Worm (Caenorhabditis elegans): ENCODE results near the gene C03H5.5.

Gene C03H5.5

DNA sequence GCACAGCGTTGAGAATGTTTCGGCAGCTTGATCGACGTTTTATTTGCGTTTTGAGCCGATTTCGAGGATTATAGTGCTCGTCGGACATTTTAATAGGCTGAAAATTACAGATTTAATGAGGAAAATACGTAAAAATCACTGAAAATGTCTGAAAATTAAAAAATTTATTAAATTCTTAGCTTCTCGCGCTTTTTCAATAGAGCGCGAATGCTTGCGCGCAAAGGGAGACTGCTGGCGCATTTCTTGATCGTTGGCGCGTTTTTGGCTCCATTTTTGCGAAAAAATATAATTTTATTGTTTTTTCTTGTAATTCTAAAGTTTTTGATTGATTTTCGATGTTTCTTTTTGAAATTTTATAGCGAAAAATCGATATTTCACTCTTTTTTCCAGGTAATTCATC lies 25.7 kb upstream of the C03H5.5 start, which contains the start of the genes dnsn-1 and C24H12.4 (continued):
- TF ChIP-seq madf-8 (GFP tag; conservative IDR thresholded peaks at IDR 0.05): 0 out of 2 replicates have a peak, but pooled peaks have one; percentile 10
- TF ChIP-seq dpl-1 (GFP tag; optimal IDR thresholded peaks at IDR 0.05): peak; percentile 70
- TF ChIP-seq ekl-4 (GFP tag; IDR thresholded peaks at IDR 0.05): peak; percentile 69

DNA sequence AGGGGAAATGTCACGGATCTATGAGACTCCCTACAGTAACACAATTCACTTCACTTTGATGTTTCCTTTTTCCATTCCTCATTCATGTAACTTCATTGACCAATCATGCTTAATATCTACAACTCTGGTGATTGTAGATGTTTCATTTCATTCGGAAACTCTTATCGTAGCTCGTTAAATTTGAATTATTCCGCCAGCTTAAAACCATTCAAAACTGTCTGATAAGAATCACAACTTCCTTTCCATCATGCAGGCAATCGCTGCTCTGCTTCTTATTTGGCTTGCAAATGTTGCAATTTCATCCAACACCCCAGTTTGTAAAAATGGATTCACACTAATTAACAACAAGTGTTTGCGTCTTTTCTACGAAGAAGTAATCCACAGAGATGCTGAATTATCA lies 17.3 kb upstream of the C03H5.5 start, which contains the start of gene clec-10:
Gene clec-10, plus strand, starts transcription at position 244 of the 400 bp plus-strand sequence.
- TF ChIP-seq snpc-4 (GFP tag; optimal IDR thresholded peaks at IDR 0.05) (no peak), snpc-4 (tag; optimal IDR thresholded peaks at IDR 0.05) (no peak), attf-3 (GFP tag; conservative IDR thresholded peaks at IDR 0.05) (no peak), aptf-2 (GFP tag; conservative IDR thresholded peaks at IDR 0.05) (no peak), nhr-80 (tag; optimal IDR thresholded peaks at IDR 0.05) (peak; percentile 35)

DNA sequence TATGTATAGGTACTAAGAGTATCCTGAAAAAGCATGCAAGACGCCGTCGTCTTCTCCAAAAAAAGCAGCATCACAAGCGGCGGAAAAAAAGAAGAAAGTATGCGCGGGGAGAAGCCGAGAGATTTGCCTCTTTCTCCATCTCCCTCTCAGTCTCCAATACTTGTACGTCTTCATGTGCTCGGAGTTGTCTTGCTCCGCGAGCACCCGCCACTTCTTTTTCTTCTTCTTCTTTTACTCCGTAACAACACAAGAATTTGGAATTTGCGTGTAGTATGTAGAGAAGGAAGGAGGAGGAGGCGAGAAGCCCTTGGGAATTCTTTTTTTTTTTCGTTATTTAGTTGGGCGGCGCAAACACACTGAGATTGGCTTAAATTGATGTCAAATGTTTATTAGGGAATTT lies 16.1 kb upstream of the C03H5.5 start:
- TF ChIP-seq nhr-179 (tag; optimal IDR thresholded peaks at IDR 0.05) (no peak), zfh-2 (GFP tag; conservative IDR thresholded peaks at IDR 0.05) (0 out of 2 replicates have a peak, but pooled peaks have one; percentile 26)

DNA sequence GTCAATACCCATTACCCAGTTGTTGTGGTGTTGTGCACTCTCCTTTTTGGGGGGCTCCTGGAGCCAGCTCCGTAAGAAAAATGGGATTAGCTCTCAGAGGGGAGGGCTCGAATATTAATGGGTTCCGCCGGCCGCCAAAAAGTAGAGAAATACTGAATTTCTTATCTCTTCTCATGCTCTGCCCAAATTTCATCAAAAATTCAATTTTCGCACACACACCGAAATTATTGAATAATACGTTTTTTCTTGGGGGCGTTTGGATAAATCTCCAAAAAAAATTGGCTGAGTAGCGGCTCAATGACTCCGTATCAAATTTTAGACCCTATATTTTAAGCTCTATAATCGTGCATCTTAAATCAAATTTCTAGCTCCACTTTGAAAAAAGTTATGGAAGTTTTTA lies 15.0 kb upstream of the C03H5.5 start:
- TF ChIP-seq ztf-18 (tag; optimal IDR thresholded peaks at IDR 0.05) (no peak), hmg-20 (GFP tag; IDR thresholded peaks at IDR 0.05) (no peak), nhr-27 (tag; optimal IDR thresholded peaks at IDR 0.05) (no peak), F10E7.11 (tag; optimal IDR thresholded peaks at IDR 0.05) (no peak), zfh-2 (GFP tag; conservative IDR thresholded peaks at IDR 0.05) (no peak), nfyb-1 (GFP tag; IDR thresholded peaks at IDR 0.05) (no peak), ztf-25 (GFP tag; IDR thresholded peaks at IDR 0.05) (no peak), F57C9.4 (tag; optimal IDR thresholded peaks at IDR 0.05) (no peak), egrh-3 (GFP tag; IDR thresholded peaks at IDR 0.05) (no peak)

DNA sequence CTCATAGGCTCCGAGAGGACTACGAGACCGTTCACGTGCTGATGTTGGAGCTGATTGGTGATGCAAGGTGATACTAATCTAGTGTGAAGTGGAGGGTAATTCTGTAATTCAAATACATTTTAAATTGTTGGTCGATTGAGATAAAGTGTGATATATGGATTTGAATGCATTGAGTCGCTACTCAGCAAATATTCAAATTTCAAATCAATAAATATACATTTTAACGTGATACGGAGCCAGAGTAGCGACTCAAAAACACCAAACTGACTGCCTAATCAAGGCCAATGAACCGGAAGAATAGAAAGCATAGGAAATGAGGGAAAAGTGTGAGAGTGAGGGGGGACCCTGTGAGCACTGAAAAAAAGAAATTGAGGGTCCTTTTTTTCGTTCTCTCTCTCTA lies 14.2 kb upstream of the C03H5.5 start, which contains the start of gene C03H5.6:
Gene C03H5.6, minus strand, starts transcription at position 101 of the 400 bp plus-strand sequence.
- TF ChIP-seq pha-4 (tag; optimal IDR thresholded peaks at IDR 0.05) (no peak), zfh-2 (GFP tag; conservative IDR thresholded peaks at IDR 0.05) (0 out of 2 replicates have a peak, but pooled peaks have one; percentile 33), let-526 (GFP tag; IDR thresholded peaks at IDR 0.05) (no peak)

DNA sequence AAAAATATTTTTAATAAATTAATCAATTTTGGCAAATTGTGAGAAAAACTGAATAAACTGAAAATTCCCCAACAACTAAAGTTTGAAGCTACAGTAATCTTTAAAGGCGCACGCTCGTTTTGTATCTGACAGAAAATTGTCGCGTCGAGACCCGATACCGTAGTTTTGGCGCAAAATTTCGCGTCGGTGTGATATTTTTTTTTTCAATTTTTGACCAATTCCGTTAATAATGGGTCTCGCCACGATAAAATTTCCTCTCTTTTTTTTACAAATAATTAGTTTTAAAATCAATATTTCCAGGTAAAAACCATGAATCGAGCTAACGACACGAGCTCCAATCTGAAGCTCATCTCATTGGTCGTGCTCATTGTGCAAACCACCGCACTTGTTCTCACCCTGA lies 3.4 kb upstream of the C03H5.5 start, which contains the start of gene nstp-4:
Gene nstp-4, plus strand, starts transcription at position 301 of the 400 bp plus-strand sequence.
- TF ChIP-seq snpc-1.3 (tag; optimal IDR thresholded peaks at IDR 0.05; ENCODE audit: insufficient read depth) (no peak), Y56A3A.18 (GFP tag; IDR thresholded peaks at IDR 0.05) (no peak), F22D6.2 (tag; optimal IDR thresholded peaks at IDR 0.05) (no peak), rcor-1 (GFP tag; IDR thresholded peaks at IDR 0.05) (no peak), ama-1 (optimal IDR thresholded peaks at IDR 0.05) (no peak), ama-1 (GFP tag; optimal IDR thresholded peaks at IDR 0.05) (no peak), attf-6 (GFP tag; IDR thresholded peaks at IDR 0.05) (no peak)

DNA sequence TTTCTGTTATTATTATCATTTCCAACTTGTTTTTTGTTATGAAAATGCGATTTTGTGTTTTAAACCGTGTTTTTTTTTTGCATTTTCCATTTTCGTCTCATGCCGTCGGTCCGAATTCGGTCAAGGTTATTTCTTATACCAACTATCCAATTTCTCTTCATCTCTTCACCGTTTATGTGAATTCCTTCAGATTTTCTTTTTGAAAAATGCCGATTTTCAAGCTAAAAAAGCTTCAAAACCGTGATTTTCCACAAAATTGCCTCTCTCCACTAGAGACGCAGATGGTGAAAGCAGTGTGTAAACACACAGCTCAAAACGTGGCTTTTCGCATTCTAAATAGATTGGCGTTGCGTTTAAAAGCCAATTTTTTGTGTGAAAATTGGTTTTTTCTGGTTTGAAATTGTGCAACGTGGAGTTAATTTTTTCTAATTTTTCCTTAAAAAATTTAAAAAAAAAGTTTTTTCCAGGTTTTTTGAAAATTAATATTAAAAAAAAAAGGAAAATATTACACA lies 2.7 kb upstream of the C03H5.5 start:
- TF ChIP-seq B0035.1 (tag; optimal IDR thresholded peaks at IDR 0.05) (no peak), F23B12.7 (tag; optimal IDR thresholded peaks at IDR 0.05; ENCODE audit: insufficient read depth) (no peak), F33H1.4 (GFP tag; IDR thresholded peaks at IDR 0.05) (no peak), lsl-1 (GFP tag; optimal IDR thresholded peaks at IDR 0.05) (no peak), nfya-1 (tag; optimal IDR thresholded peaks at IDR 0.05; ENCODE audit: borderline replicate concordance, insufficient read depth) (no peak), hsf-1 (GFP tag; IDR thresholded peaks at IDR 0.05) (no peak), hmg-1.2 (GFP tag; IDR thresholded peaks at IDR 0.05) (peak; percentile 46; the same call in 1 of the 2 replicates)

All from whole organism, young adult.